Worm (Caenorhabditis elegans): ENCODE results near the gene ucr-2.2.

Gene ucr-2.2

DNA sequence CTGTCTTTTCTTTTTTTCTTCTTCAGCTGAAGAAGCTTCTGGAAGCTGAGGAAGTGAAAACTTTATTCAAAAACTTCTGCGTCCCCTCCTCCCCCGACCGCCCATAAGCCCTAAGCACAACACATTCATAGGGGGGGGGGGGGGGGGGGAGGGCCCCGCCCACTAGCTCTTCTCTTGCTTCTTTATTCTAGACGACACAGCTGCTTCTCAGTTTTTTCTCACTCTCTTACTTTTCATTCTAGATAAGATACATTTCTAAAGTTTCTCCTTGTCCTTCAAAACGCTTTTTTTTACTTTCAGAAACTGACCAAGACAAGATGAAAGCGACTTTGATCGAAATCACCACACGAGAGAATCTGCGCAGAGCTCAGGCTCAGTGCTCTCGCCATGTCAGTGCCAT lies 16.1 kb downstream of the ucr-2.2 start, which contains the start of gene T10B10.4:
Gene T10B10.4, plus strand, starts transcription at position 301 of the 400 bp plus-strand sequence.
- TF ChIP-seq W03F9.2 (tag; optimal IDR thresholded peaks at IDR 0.05): no peak
- TF ChIP-seq dao-5 (tag; optimal IDR thresholded peaks at IDR 0.05): no peak
- no peak for TF ChIP-seq him-1 (tag; optimal IDR thresholded peaks at IDR 0.05)

DNA sequence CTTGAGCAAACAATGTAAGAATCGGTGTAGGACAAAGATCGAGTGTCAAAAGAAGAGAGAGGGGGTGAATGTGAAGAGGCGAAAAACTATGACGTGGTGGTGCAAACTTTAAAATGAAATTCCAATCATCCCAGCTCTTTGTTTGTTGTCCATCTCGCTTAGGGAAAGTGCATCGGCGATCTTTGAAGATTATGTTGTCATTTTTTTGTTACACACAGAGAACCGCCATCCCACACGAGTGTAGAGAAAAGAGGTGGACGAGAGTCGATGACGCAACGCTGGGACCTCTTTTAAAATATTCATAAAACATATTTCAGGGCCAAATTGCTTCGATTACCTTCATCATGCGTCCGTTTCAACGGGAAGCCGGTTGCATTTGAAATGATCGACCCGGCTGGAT lies 17.7 kb downstream of the ucr-2.2 start:
- no peak for TF ChIP-seq him-1 (tag; optimal IDR thresholded peaks at IDR 0.05)
- TF ChIP-seq dao-5 (tag; optimal IDR thresholded peaks at IDR 0.05): no peak
- TF ChIP-seq W03F9.2 (tag; optimal IDR thresholded peaks at IDR 0.05): no peak

ce11 chrX:15194283-15194682 lies 20.6 kb downstream of the ucr-2.2 start, which contains the start of gene phat-6:
TSS of gene phat-6 (minus strand) at chrX:15194383.
- TF ChIP-seq W03F9.2 (tag; optimal IDR thresholded peaks at IDR 0.05) (no peak), dao-5 (tag; optimal IDR thresholded peaks at IDR 0.05) (no peak), him-1 (tag; optimal IDR thresholded peaks at IDR 0.05) (no peak)

ce11 chrX:15199052-15199451 lies 25.3 kb downstream of the ucr-2.2 start, which contains the start of gene snt-7:
TSS of gene snt-7 (minus strand) at chrX:15199152.
- TF ChIP-seq W03F9.2 (tag; optimal IDR thresholded peaks at IDR 0.05) (no peak), him-1 (tag; optimal IDR thresholded peaks at IDR 0.05) (no peak), dao-5 (tag; optimal IDR thresholded peaks at IDR 0.05) (no peak)

ce11 chrX:15200146-15200545 lies 26.4 kb downstream of the ucr-2.2 start:
- TF ChIP-seq dao-5 (tag; optimal IDR thresholded peaks at IDR 0.05): no peak
- no peak for TF ChIP-seq W03F9.2 (tag; optimal IDR thresholded peaks at IDR 0.05)

ce11 chrX:15200720-15201119 lies 27.0 kb downstream of the ucr-2.2 start:
- TF ChIP-seq W03F9.2 (tag; optimal IDR thresholded peaks at IDR 0.05) (peak; percentile 53), him-1 (tag; optimal IDR thresholded peaks at IDR 0.05) (peak; percentile 45), dao-5 (tag; optimal IDR thresholded peaks at IDR 0.05) (peak; percentile 86)

- TF ChIP-seq W03F9.2 (tag; optimal IDR thresholded peaks at IDR 0.05) (no peak), him-1 (tag; optimal IDR thresholded peaks at IDR 0.05) (no peak), dao-5 (tag; optimal IDR thresholded peaks at IDR 0.05) (no peak)
Observed at ce11 chrX:15213182-15213829, 39.6 kb downstream of the ucr-2.2 start, which contains the start of the genes H03A11.13 and famk-1. TSS of gene H03A11.13 (minus strand) at chrX:15213232. TSS of gene famk-1 (minus strand) at chrX:15213259.

- TF ChIP-seq W03F9.2 (tag; optimal IDR thresholded peaks at IDR 0.05): no peak
- no peak for TF ChIP-seq dao-5 (tag; optimal IDR thresholded peaks at IDR 0.05)
- no peak for TF ChIP-seq him-1 (tag; optimal IDR thresholded peaks at IDR 0.05)
Observed at ce11 chrX:15215272-15215671, 41.6 kb downstream of the ucr-2.2 start.

DNA sequence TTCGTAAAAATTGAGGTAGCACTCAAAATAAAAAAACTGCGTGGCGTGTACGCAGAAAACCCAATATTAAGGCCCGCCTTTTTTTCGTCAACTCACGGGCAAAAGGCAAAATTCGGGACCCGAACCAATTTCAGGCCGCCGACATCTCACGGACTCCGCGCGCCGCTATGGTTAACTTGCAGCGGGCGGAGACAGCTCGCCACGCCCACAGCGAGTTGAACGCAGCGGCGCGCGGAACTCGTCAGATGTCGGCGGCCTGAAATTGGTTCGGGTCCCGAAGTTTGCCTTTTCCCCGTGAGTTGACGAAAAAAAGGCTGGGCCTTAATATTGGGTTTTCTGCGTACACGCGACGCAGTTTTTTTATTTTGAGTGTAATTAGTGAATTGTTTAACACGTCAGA lies 47.4 kb downstream of the ucr-2.2 start:
- TF ChIP-seq dao-5 (tag; optimal IDR thresholded peaks at IDR 0.05): no peak
- no peak for TF ChIP-seq W03F9.2 (tag; optimal IDR thresholded peaks at IDR 0.05)
- TF ChIP-seq him-1 (tag; optimal IDR thresholded peaks at IDR 0.05): no peak

ce11 chrX:15221865-15222551 lies 48.3 kb downstream of the ucr-2.2 start:
- TF ChIP-seq him-1 (tag; optimal IDR thresholded peaks at IDR 0.05) (no peak), W03F9.2 (tag; optimal IDR thresholded peaks at IDR 0.05) (no peak), dao-5 (tag; optimal IDR thresholded peaks at IDR 0.05) (no peak)

ce11 chrX:15222789-15223188 lies 49.1 kb downstream of the ucr-2.2 start:
- TF ChIP-seq W03F9.2 (tag; optimal IDR thresholded peaks at IDR 0.05) (no peak), him-1 (tag; optimal IDR thresholded peaks at IDR 0.05) (no peak), dao-5 (tag; optimal IDR thresholded peaks at IDR 0.05) (no peak)

ce11 chrX:15224128-15224527 lies 50.4 kb downstream of the ucr-2.2 start:
- TF ChIP-seq him-1 (tag; optimal IDR thresholded peaks at IDR 0.05) (no peak), dao-5 (tag; optimal IDR thresholded peaks at IDR 0.05) (no peak)

- TF ChIP-seq dao-5 (tag; optimal IDR thresholded peaks at IDR 0.05) (no peak), him-1 (tag; optimal IDR thresholded peaks at IDR 0.05) (no peak), W03F9.2 (tag; optimal IDR thresholded peaks at IDR 0.05) (no peak)
Observed at ce11 chrX:15225180-15225724, 51.5 kb downstream of the ucr-2.2 start.

Data from whole organism, L4/young adult.